Fruit fly (Drosophila melanogaster): Measurements from ENCODE around the gene Lcp65Ab2.

DNA sequence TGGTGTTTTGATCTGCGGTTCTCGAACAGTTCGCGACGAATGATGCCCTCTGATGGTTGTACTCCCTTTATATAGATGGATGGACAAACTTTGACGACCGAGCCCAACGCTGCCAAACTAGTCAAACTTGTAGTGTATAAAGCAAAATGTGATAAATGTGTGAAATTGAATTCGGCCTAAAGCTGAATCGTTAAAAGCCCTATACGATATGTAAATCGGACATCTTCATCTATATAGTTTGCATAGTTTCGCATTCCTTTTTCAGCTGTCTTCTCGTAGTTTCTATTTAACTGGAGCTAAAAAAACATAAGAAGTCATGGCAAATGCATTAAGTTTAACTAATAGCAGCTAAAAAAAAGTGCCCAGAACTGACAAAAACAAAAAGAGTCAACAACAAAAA is 12.9 kb upstream of the Lcp65Ab2 start, which contains the start of gene Lcp65Ag2:
- TF ChIP-seq Myc (optimal IDR thresholded peaks at IDR 0.05) (no peak), woc (GFP tag; optimal IDR thresholded peaks at IDR 0.05) (no peak), dl (GFP tag; optimal IDR thresholded peaks at IDR 0.05; ENCODE audit: insufficient read depth in 1 of 2, partially characterized antibody in 2 of 2) (no peak), pan (optimal IDR thresholded peaks at IDR 0.05) (no peak), rgr (GFP tag; optimal IDR thresholded peaks at IDR 0.05) (no peak), Jra (GFP tag; optimal IDR thresholded peaks at IDR 0.05) (no peak), br (GFP tag; optimal IDR thresholded peaks at IDR 0.05) (no peak), Vsx2 (GFP tag; optimal IDR thresholded peaks at IDR 0.05; ENCODE audit: partially characterized antibody) (no peak)
